Worm (Caenorhabditis elegans) whole organism, mixed stage, embryonic: ENCODE measurements around the gene Y62E10A.13.

Source experiments
- nhr-237 ChIP-seq: fragments of 150-350 bp; optimal IDR thresholded peaks from 2 replicates; lab custom pipeline; 2014; ENCODE audit warnings: missing biosample characterization, missing genetic modification characterization
- unc-62 ChIP-seq: fragments of 150-350 bp; optimal IDR thresholded peaks from 2 replicates; lab custom pipeline; 2014; ENCODE audit warnings: missing biosample characterization, missing genetic modification reagents, missing genetic modification characterization
- ztf-11 ChIP-seq: fragments of 150-350 bp; optimal IDR thresholded peaks from 2 replicates; lab custom pipeline; 2014; ENCODE audit warnings: missing biosample characterization, missing genetic modification characterization

- TF ChIP-seq unc-62 (GFP tag; lab: Kevin White, UChicago), result no peak
- no peak for TF ChIP-seq nhr-237 (tag; lab: Kevin White, UChicago)
- TF ChIP-seq ztf-11 (tag; lab: Kevin White, UChicago), result no peak
Measured at ce11 chrIV:13358488-13358887, 40.4 kb downstream of the Y62E10A.13 start, which contains the start of gene W02A2.8.
